Worm (Caenorhabditis elegans) whole organism, early embryonic: ENCODE data around the gene inx-9.

ENCODE experiments used
- aly-1 ChIP-seq: sonication (generic microtip); optimal IDR thresholded peaks from 2 replicates; lab custom pipeline; 2016; ENCODE audit warnings: missing genetic modification characterization, missing compliant biosample characterization
- ama-1 ChIP-seq: fragments of 150-350 bp; optimal IDR thresholded peaks from 2 replicates; lab custom pipeline; 2014
- ets-7 ChIP-seq: sonication (generic microtip); optimal IDR thresholded peaks from 2 replicates; lab custom pipeline; 2016; ENCODE audit warnings: missing genotype, missing genetic modification characterization, missing compliant biosample characterization
- flt-1 ChIP-seq: fragments of 200-800 bp; sonication (Bioruptor generic); IDR thresholded peaks from 2 replicates; pipeline ENCODE4 v1.3.6; 2022; ENCODE audit warnings: missing genetic modification characterization, missing compliant biosample characterization
- hnd-1 ChIP-seq: sonication (generic microtip); optimal IDR thresholded peaks from 2 replicates; lab custom pipeline; 2016; ENCODE audit warnings: missing genetic modification characterization, missing compliant biosample characterization
- scrt-1 ChIP-seq: fragments of 200-800 bp; sonication (Bioruptor generic); IDR thresholded peaks from 2 replicates; pipeline ENCODE4 v1.3.6; 2022; ENCODE audit warnings: missing genetic modification characterization, missing compliant biosample characterization
- sea-1 ChIP-seq: fragments of 200-800 bp; sonication (Bioruptor generic); conservative IDR thresholded peaks from 2 replicates; pipeline ENCODE4 v1.3.6; 2022; ENCODE audit warnings: missing genetic modification characterization, missing compliant biosample characterization

- TF ChIP-seq aly-1 (no peak), scrt-1 (GFP tag; lab: Robert Waterston, UW) (no peak), ets-7 (tag; lab: Kevin White, UChicago) (no peak), flt-1 (no peak), hnd-1 (tag; lab: Kevin White, UChicago) (no peak), ama-1 (no peak), sea-1 (GFP tag; lab: Robert Waterston, UW) (no peak)
These were observed 27.6 kb downstream of the inx-9 start, which contains the start of the genes T22B3.3 and alg-3 for ce11 chrIV:11703685-11704296.
